Fruit fly (Drosophila melanogaster) whole organism, embryonic: ENCODE measurements around the gene CG7789.
A peak's percentile ranks its signal among the peaks of the same experiment; 100 is the strongest.

Source experiments
- Abd-B ChIP-seq: fragments of 200-800 bp; sonication (Bioruptor generic); optimal IDR thresholded peaks from 2 replicates; lab custom pipeline; 2018; ENCODE audit warnings: missing biosample characterization, mild to moderate bottlenecking, missing genetic modification characterization, moderate library complexity
- CG10267 ChIP-seq: fragments of 200-800 bp; sonication (Bioruptor generic); optimal IDR thresholded peaks from 2 replicates; lab custom pipeline; 2018; ENCODE audit warnings: missing biosample characterization, mild to moderate bottlenecking, missing genetic modification characterization, moderate library complexity
- CG10979 ChIP-seq: fragments of 200-800 bp; sonication (Bioruptor generic); optimal IDR thresholded peaks from 2 replicates; lab custom pipeline; 2018; ENCODE audit warnings: missing biosample characterization, mild to moderate bottlenecking, missing genetic modification characterization, moderate library complexity
- CG1603 ChIP-seq: fragments of 200-800 bp; sonication (Bioruptor generic); optimal IDR thresholded peaks from 2 replicates; lab custom pipeline; 2019; ENCODE audit warnings: missing biosample characterization, mild to moderate bottlenecking, missing genetic modification characterization, moderate library complexity
- CG18011 ChIP-seq: fragments of 200-800 bp; sonication (Bioruptor generic); optimal IDR thresholded peaks from 2 replicates; lab custom pipeline; 2017; ENCODE audit warnings: missing biosample characterization, missing genetic modification characterization, mild to moderate bottlenecking, moderate library complexity, missing genotype
- CG34376 ChIP-seq: fragments of 200-800 bp; sonication (Bioruptor generic); optimal IDR thresholded peaks from 2 replicates; lab custom pipeline; 2018; ENCODE audit warnings: missing biosample characterization, mild to moderate bottlenecking, missing genetic modification characterization
- CG4820 ChIP-seq: fragments of 200-800 bp; sonication (Bioruptor generic); optimal IDR thresholded peaks from 3 replicates; lab custom pipeline; 2016; ENCODE audit warnings: missing biosample characterization, missing genetic modification characterization
- CG8478 ChIP-seq: fragments of >200 bp; optimal IDR thresholded peaks from 2 replicates; lab custom pipeline; 2018
- CG8765 ChIP-seq: fragments of 200-800 bp; sonication (Bioruptor generic); IDR thresholded peaks from 2 replicates; pipeline ENCODE4 v1.3.6; 2022; ENCODE audit warnings: missing biosample characterization, missing genetic modification characterization
- CG9727 ChIP-seq: fragments of 200-800 bp; sonication (Bioruptor generic); optimal IDR thresholded peaks from 3 replicates; lab custom pipeline; 2017; ENCODE audit warnings: missing biosample characterization, mild to moderate bottlenecking, missing genetic modification characterization
- CHES-1-like ChIP-seq: fragments of 200-800 bp; sonication (Bioruptor generic); optimal IDR thresholded peaks from 2 replicates; lab custom pipeline; 2016; ENCODE audit warnings: missing biosample characterization, missing genetic modification characterization
- Chrac-16 ChIP-seq: fragments of 200-800 bp; sonication (Bioruptor generic); optimal IDR thresholded peaks from 3 replicates; lab custom pipeline; 2016; ENCODE audit warnings: missing biosample characterization, missing genetic modification characterization
- CrebB ChIP-seq: fragments of 200-800 bp; sonication (Bioruptor generic); optimal IDR thresholded peaks from 3 replicates; lab custom pipeline; 2018; ENCODE audit warnings: missing biosample characterization, mild to moderate bottlenecking, missing genetic modification characterization
- Drgx ChIP-seq: fragments of 200-800 bp; sonication (Bioruptor generic); IDR thresholded peaks from 2 replicates; pipeline ENCODE4 v1.3.6; 2022; ENCODE audit warnings: missing biosample characterization, missing genetic modification characterization
- Side ChIP-seq: fragments of 200-800 bp; sonication (Bioruptor generic); optimal IDR thresholded peaks from 2 replicates; lab custom pipeline; 2016; ENCODE audit warnings: missing biosample characterization, missing genetic modification characterization
- Taf1 ChIP-seq: fragments of 200-800 bp; sonication (Bioruptor generic); IDR thresholded peaks from 2 replicates; pipeline ENCODE4 v1.3.6; 2022; ENCODE audit warnings: missing biosample characterization, missing genetic modification characterization
- Tbp ChIP-seq: fragments of >200 bp; optimal IDR thresholded peaks from 2 replicates; lab custom pipeline; 2018; ENCODE audit warnings: missing biosample characterization, missing genetic modification characterization
- bigmax ChIP-seq: fragments of 200-800 bp; sonication (Bioruptor generic); optimal IDR thresholded peaks from 2 replicates; lab custom pipeline; 2018; ENCODE audit warnings: missing biosample characterization, mild to moderate bottlenecking, missing genetic modification characterization
- bowl ChIP-seq: fragments of 200-800 bp; sonication (Bioruptor generic); IDR thresholded peaks from 2 replicates; pipeline ENCODE4 v1.3.6; 2022; ENCODE audit warnings: missing biosample characterization, missing genetic modification characterization
- chinmo ChIP-seq: fragments of 200-800 bp; sonication (Bioruptor generic); IDR thresholded peaks from 4 replicates; pipeline ENCODE4 v1.3.6; 2022; ENCODE audit warnings: missing biosample characterization, missing genetic modification characterization; ENCODE audit not compliant: partially characterized antibody
- crol ChIP-seq: fragments of 200-800 bp; sonication (Bioruptor generic); IDR thresholded peaks from 2 replicates; pipeline ENCODE4 v1.3.6; 2022; ENCODE audit warnings: missing biosample characterization, missing genetic modification characterization
- dpn ChIP-seq, 2 experiments: fragments of 200-800 bp; sonication (Bioruptor generic); optimal IDR thresholded peaks; 3 replicates each; lab custom pipeline; 2016; ENCODE audit warnings: missing biosample characterization in 2 of 2, missing genetic modification characterization in 2 of 2
- dysf ChIP-seq: fragments of 200-800 bp; sonication (Bioruptor generic); IDR thresholded peaks from 3 replicates; pipeline ENCODE4 v1.3.6; 2022; ENCODE audit warnings: missing biosample characterization, missing genetic modification characterization
- knrl ChIP-seq: fragments of 200-800 bp; sonication (Bioruptor generic); IDR thresholded peaks from 3 replicates; pipeline ENCODE4 v1.3.6; 2022; ENCODE audit warnings: missing biosample characterization, missing genetic modification characterization; ENCODE audit not compliant: partially characterized antibody
- prd ChIP-seq, 3 experiments: fragments of >200 bp in 2 of 3; fragments of 200-800 bp in 1 of 3; sonication (Bioruptor generic) in 1 of 3; optimal IDR thresholded peaks in 2 of 3; IDR thresholded peaks in 1 of 3; 2 replicates in 2 of 3; 3 replicates in 1 of 3; pipeline versions ENCODE4 v1.3.6 to Lab custom; 2017 to 2022; ENCODE audit warnings: missing biosample characterization in 1 of 3, missing genetic modification characterization in 1 of 3
- sens-2 ChIP-seq: fragments of 200-800 bp; sonication (Bioruptor generic); IDR thresholded peaks from 2 replicates; pipeline ENCODE4 v1.3.6; 2022; ENCODE audit warnings: missing biosample characterization, missing genetic modification characterization
- toy ChIP-seq: fragments of 200-800 bp; sonication (Bioruptor generic); IDR thresholded peaks from 2 replicates; pipeline ENCODE4 v1.3.6; 2022; ENCODE audit warnings: missing biosample characterization, missing genetic modification characterization
- unpg ChIP-seq: fragments of 200-800 bp; sonication (Bioruptor generic); optimal IDR thresholded peaks from 3 replicates; lab custom pipeline; 2018; ENCODE audit warnings: missing biosample characterization, mild to moderate bottlenecking, missing genetic modification characterization, moderate library complexity
- vvl ChIP-seq: fragments of 200-800 bp; sonication (Bioruptor generic); IDR thresholded peaks from 2 replicates; pipeline ENCODE4 v1.3.6; 2022; ENCODE audit warnings: missing biosample characterization, missing genetic modification characterization

The CG7789 gene

dm6 chr3R:29834759-29835709 lies 32.0 kb downstream of the CG7789 start, which contains the start of gene Atg16 (continued):
- TF ChIP-seq CG1603 (tag; lab: Kevin White, UChicago): peak; percentile 3
- peak; percentile 90 for TF ChIP-seq CG10267
- no peak for TF ChIP-seq CrebB (tag; lab: Kevin White, UChicago)
- peak; percentile 97 for TF ChIP-seq chinmo (GFP tag; lab: Robert Waterston, UW)
- TF ChIP-seq, all 482 proteins: peak for 72

DNA sequence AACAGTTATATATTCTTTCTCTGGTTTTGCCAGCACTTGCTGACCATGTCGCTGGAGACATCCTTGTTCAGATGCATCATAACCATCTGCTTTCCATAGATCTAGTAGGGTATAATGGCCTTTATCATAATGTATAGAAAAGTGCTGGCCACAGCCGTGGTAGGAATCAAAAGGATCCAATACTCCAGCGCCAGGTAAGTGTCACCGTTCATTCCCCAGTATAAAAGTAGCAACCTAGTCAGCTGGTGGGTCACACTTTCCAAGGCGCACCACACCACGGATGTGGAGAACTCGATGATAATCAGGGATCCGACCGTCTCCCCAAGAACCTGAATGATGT lies 32.7 kb downstream of the CG7789 start, which contains the start of gene Prtl99C:
Prtl99C (plus strand) TSS at position 241 of the 340 bp plus-strand sequence.
- no peak for TF ChIP-seq prd (optimal IDR thresholded peaks at IDR 0.05; lab: Kevin White, UChicago)
- no peak for TF ChIP-seq prd (GFP tag; IDR thresholded peaks at IDR 0.05; lab: Robert Waterston, UW)
- no peak for TF ChIP-seq crol (GFP tag; lab: Robert Waterston, UW)

- TF ChIP-seq CG8478 (lab: Kevin White, UChicago) (no peak), CHES-1-like (GFP tag; lab: Kevin White, UChicago) (no peak), dpn (GFP tag; optimal IDR thresholded peaks at IDR 0.05; lab: Kevin White, UChicago) (no peak), CG10979 (tag; lab: Kevin White, UChicago) (no peak), toy (GFP tag; lab: Robert Waterston, UW) (no peak), CG9727 (GFP tag; lab: Kevin White, UChicago) (no peak), CG18011 (GFP tag; lab: Kevin White, UChicago) (no peak), dysf (GFP tag; lab: Robert Waterston, UW) (no peak), knrl (GFP tag; lab: Robert Waterston, UW) (no peak), CG8765 (GFP tag; lab: Robert Waterston, UW) (no peak), Chrac-16 (GFP tag; lab: Kevin White, UChicago) (no peak)
Observed at dm6 chr3R:29836188-29836587, 33.2 kb downstream of the CG7789 start, which contains the start of gene CG42592. CG42592 (minus strand) TSS chr3R:29836288.

DNA sequence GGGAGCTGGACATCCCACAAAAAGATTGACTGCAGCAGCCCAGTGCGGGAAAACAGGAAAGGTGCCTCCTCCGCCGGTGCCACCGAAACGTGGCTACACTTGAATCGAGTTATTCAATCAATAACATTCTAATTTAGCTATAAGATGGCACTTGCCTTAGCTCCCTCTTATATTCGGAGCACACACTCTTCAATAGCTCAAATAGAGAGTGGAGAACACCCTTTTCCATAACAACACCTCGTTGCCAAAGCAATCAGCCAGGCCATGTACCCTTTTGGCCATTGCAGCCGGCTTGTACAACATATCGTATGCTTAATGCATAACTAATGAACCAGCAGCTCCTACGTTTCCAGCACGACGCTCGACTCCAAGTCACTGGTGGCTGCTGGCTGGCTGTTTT lies 34.8 kb downstream of the CG7789 start:
- TF ChIP-seq Drgx (GFP tag; lab: Robert Waterston, UW): peak; percentile 59
- no peak for TF ChIP-seq Tbp (GFP tag; lab: Kevin White, UChicago)
- TF ChIP-seq crol (GFP tag; lab: Robert Waterston, UW): no peak
- TF ChIP-seq bowl (GFP tag; lab: Robert Waterston, UW): no peak
- TF ChIP-seq unpg (GFP tag; lab: Kevin White, UChicago): no peak
- TF ChIP-seq vvl: peak; percentile 56; the same call in 1 of the 2 replicates
- no peak for TF ChIP-seq CG4820
- no peak for TF ChIP-seq CrebB (tag; lab: Kevin White, UChicago)
- TF ChIP-seq sens-2 (GFP tag; lab: Robert Waterston, UW): no peak

- TF ChIP-seq Side (GFP tag; lab: Kevin White, UChicago) (no peak), Taf1 (GFP tag; lab: Robert Waterston, UW) (no peak), CG34376 (no peak), bigmax (GFP tag; lab: Kevin White, UChicago) (no peak), CG10979 (tag; lab: Kevin White, UChicago) (peak; percentile 0), Abd-B (GFP tag; lab: Kevin White, UChicago) (no peak), CG8765 (GFP tag; lab: Robert Waterston, UW) (no peak)
Observed at dm6 chr3R:29838751-29839150, 35.8 kb downstream of the CG7789 start.
